Worm (Caenorhabditis elegans): ENCODE data around the gene F02H6.3.

F02H6.3 gene

ce11 chrIV:14182077-14182476, 21.1 kb upstream of the F02H6.3 start, which contains the start of gene R05A10.1:
Gene R05A10.1 (plus strand): TSS chrIV:14182377.
- TF ChIP-seq unc-62 (GFP tag; optimal IDR thresholded peaks at IDR 0.05) (no peak), lin-15B (tag; optimal IDR thresholded peaks at IDR 0.05) (no peak), ZK546.5 (tag; optimal IDR thresholded peaks at IDR 0.05) (no peak), ceh-82 (tag; optimal IDR thresholded peaks at IDR 0.05) (no peak), ztf-4 (tag; optimal IDR thresholded peaks at IDR 0.05) (no peak), R02D3.7 (tag; optimal IDR thresholded peaks at IDR 0.05) (no peak), fos-1 (tag; optimal IDR thresholded peaks at IDR 0.05) (no peak), ceh-9 (tag; optimal IDR thresholded peaks at IDR 0.05) (no peak), elt-1 (tag; optimal IDR thresholded peaks at IDR 0.05) (no peak), nhr-43 (tag; optimal IDR thresholded peaks at IDR 0.05; ENCODE audit: poor library complexity, severe bottlenecking) (no peak), ceh-16 (tag; optimal IDR thresholded peaks at IDR 0.05) (no peak), nfya-1 (tag; optimal IDR thresholded peaks at IDR 0.05; ENCODE audit: insufficient read depth) (no peak), ztf-11 (tag; optimal IDR thresholded peaks at IDR 0.05) (no peak), nhr-67 (tag; optimal IDR thresholded peaks at IDR 0.05) (no peak)

- no peak for TF ChIP-seq unc-39 (tag; optimal IDR thresholded peaks at IDR 0.05)
- no peak for TF ChIP-seq nhr-11 (tag; optimal IDR thresholded peaks at IDR 0.05)
Measured at ce11 chrIV:14186264-14186663, 17.0 kb upstream of the F02H6.3 start.

DNA sequence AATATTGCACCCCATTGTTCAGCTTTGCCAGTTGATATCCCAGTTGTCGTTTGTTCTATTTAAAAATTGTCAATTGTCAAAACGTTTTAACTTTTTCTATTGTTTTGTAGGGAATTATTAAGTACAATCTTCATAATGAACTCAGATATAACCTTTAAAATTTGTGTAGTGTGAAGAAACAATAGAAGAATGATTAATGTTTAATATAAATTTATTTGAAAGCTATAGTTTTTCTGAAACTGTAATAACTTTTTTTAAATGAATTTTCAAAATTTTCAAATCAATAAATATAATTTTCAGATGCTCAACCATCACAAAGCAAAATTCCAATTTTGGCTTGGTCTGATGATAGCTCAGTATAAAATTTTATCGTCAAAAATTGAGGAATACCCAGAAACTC, 11.3 kb upstream of the F02H6.3 start, which contains the start of gene K01G12.22:
Gene K01G12.22 (plus strand): TSS at position 301 of the 400 bp plus-strand sequence.
- TF ChIP-seq nhr-12 (tag; optimal IDR thresholded peaks at IDR 0.05): no peak
- no peak for TF ChIP-seq nhr-237 (tag; optimal IDR thresholded peaks at IDR 0.05)
- TF ChIP-seq ceh-28 (tag; optimal IDR thresholded peaks at IDR 0.05): no peak
- TF ChIP-seq nhr-11 (tag; optimal IDR thresholded peaks at IDR 0.05): no peak
- no peak for TF ChIP-seq pha-4 (tag; optimal IDR thresholded peaks at IDR 0.05)
- TF ChIP-seq ceh-82 (tag; optimal IDR thresholded peaks at IDR 0.05): no peak
- no peak for TF ChIP-seq elt-3 (tag; optimal IDR thresholded peaks at IDR 0.05)
- TF ChIP-seq nfya-1 (tag; optimal IDR thresholded peaks at IDR 0.05; ENCODE audit: insufficient read depth): no peak
- no peak for TF ChIP-seq unc-39 (tag; optimal IDR thresholded peaks at IDR 0.05)
- TF ChIP-seq elt-2 (tag; optimal IDR thresholded peaks at IDR 0.05): no peak
- no peak for TF ChIP-seq ceh-9 (tag; optimal IDR thresholded peaks at IDR 0.05)
- TF ChIP-seq ZK546.5 (tag; optimal IDR thresholded peaks at IDR 0.05): no peak
- TF ChIP-seq unc-62 (GFP tag; optimal IDR thresholded peaks at IDR 0.05): no peak
- no peak for TF ChIP-seq nhr-25 (tag; optimal IDR thresholded peaks at IDR 0.05)
- no peak for TF ChIP-seq elt-1 (tag; optimal IDR thresholded peaks at IDR 0.05)
- TF ChIP-seq mdl-1 (tag; optimal IDR thresholded peaks at IDR 0.05): no peak

- TF ChIP-seq unc-62 (GFP tag; optimal IDR thresholded peaks at IDR 0.05) (no peak), elt-3 (tag; optimal IDR thresholded peaks at IDR 0.05) (no peak), nhr-12 (tag; optimal IDR thresholded peaks at IDR 0.05) (no peak), nhr-23 (tag; optimal IDR thresholded peaks at IDR 0.05) (no peak), nhr-28 (tag; optimal IDR thresholded peaks at IDR 0.05) (no peak), fkh-10 (GFP tag; optimal IDR thresholded peaks at IDR 0.05) (no peak), ceh-9 (tag; optimal IDR thresholded peaks at IDR 0.05) (no peak), nhr-11 (tag; optimal IDR thresholded peaks at IDR 0.05) (no peak), hmg-11 (tag; optimal IDR thresholded peaks at IDR 0.05) (no peak), elt-1 (tag; optimal IDR thresholded peaks at IDR 0.05) (no peak), lsy-12 (tag; optimal IDR thresholded peaks at IDR 0.05) (no peak), snpc-4 (tag; optimal IDR thresholded peaks at IDR 0.05) (no peak), nhr-237 (tag; optimal IDR thresholded peaks at IDR 0.05) (no peak), daf-12 (tag; optimal IDR thresholded peaks at IDR 0.05) (no peak), ceh-16 (tag; optimal IDR thresholded peaks at IDR 0.05) (no peak), ceh-82 (tag; optimal IDR thresholded peaks at IDR 0.05) (no peak), ztf-4 (tag; optimal IDR thresholded peaks at IDR 0.05) (no peak), jun-1 (tag; optimal IDR thresholded peaks at IDR 0.05) (no peak), ZK546.5 (tag; optimal IDR thresholded peaks at IDR 0.05) (no peak)
Measured at ce11 chrIV:14193196-14193595, 10.0 kb upstream of the F02H6.3 start, which contains the start of gene K01G12.3. Gene K01G12.3 (plus strand): TSS chrIV:14193496.

ce11 chrIV:14194317-14194716, 8.9 kb upstream of the F02H6.3 start:
- TF ChIP-seq ceh-16 (tag; optimal IDR thresholded peaks at IDR 0.05) (no peak), nhr-28 (tag; optimal IDR thresholded peaks at IDR 0.05) (no peak), pqm-1 (tag; optimal IDR thresholded peaks at IDR 0.05) (no peak), elt-3 (tag; optimal IDR thresholded peaks at IDR 0.05) (no peak), nfya-1 (tag; optimal IDR thresholded peaks at IDR 0.05; ENCODE audit: insufficient read depth) (no peak), jun-1 (tag; optimal IDR thresholded peaks at IDR 0.05) (no peak), ZK546.5 (tag; optimal IDR thresholded peaks at IDR 0.05) (no peak), eor-1 (tag; optimal IDR thresholded peaks at IDR 0.05) (no peak), nhr-76 (tag; optimal IDR thresholded peaks at IDR 0.05) (no peak)
